Worm (Caenorhabditis elegans): ENCODE measurements around the gene ZK377.15.
A peak's percentile ranks its signal among the peaks of the same experiment; 100 is the strongest.

The ZK377.15 gene

DNA sequence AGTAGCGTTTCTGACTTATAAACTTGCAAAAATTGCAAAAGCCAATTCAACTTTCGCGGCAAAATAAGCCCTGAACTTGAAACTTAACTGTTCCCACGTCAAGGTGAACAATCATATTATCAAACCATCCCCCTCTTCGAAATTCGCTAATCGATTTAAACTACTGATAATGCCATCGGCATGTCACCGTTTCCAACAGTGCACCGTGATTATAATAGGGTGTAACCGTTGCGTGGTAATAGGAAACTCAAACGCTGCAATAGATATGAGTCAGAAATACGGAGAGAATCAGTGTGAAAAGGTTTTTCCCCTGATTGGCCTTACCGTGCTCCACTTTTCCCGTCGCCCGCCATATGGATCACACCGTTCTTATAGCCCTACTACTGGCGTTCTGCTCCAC is 35.2 kb upstream of the ZK377.15 start (continued):
- TF ChIP-seq ceh-44 (GFP tag; IDR thresholded peaks at IDR 0.05) = no peak
- no peak for TF ChIP-seq zfp-2 (tag; optimal IDR thresholded peaks at IDR 0.05)
- no peak for TF ChIP-seq zip-2 (tag; optimal IDR thresholded peaks at IDR 0.05)
- TF ChIP-seq madf-9 (GFP tag; conservative IDR thresholded peaks at IDR 0.05) = no peak
- TF ChIP-seq nhr-25 (tag; optimal IDR thresholded peaks at IDR 0.05; ENCODE audit: borderline replicate concordance, insufficient read depth) = no peak
- no peak for TF ChIP-seq lin-15B (tag; optimal IDR thresholded peaks at IDR 0.05)
- TF ChIP-seq lir-3 (tag; optimal IDR thresholded peaks at IDR 0.05) = no peak
- no peak for TF ChIP-seq nhr-42 (GFP tag; IDR thresholded peaks at IDR 0.05)
- TF ChIP-seq daf-12 (tag; optimal IDR thresholded peaks at IDR 0.05) = no peak
- no peak for TF ChIP-seq zfp-3 (GFP tag; conservative IDR thresholded peaks at IDR 0.05)
- TF ChIP-seq fos-1 (tag; optimal IDR thresholded peaks at IDR 0.05) = no peak
- TF ChIP-seq nhr-6 (tag; optimal IDR thresholded peaks at IDR 0.05) = no peak
- peak; percentile 76 for TF ChIP-seq dmd-6 (GFP tag; IDR thresholded peaks at IDR 0.05)
- no peak for TF ChIP-seq duxl-1 (tag; optimal IDR thresholded peaks at IDR 0.05; ENCODE audit: poor library complexity)
- TF ChIP-seq mxl-2 (GFP tag; conservative IDR thresholded peaks at IDR 0.05) = no peak
- TF ChIP-seq Y48G9A.11 (GFP tag; IDR thresholded peaks at IDR 0.05) = no peak
- peak; percentile 99 for TF ChIP-seq pqm-1 (tag; optimal IDR thresholded peaks at IDR 0.05)
- peak; percentile 71 for TF ChIP-seq nhr-28 (tag; optimal IDR thresholded peaks at IDR 0.05)
- TF ChIP-seq T20F7.1 (GFP tag; optimal IDR thresholded peaks at IDR 0.05) = no peak
- no peak for TF ChIP-seq Y105C5A.15 (GFP tag; IDR thresholded peaks at IDR 0.05)
- TF ChIP-seq T26A8.4 (GFP tag; IDR thresholded peaks at IDR 0.05) = no peak
- no peak for TF ChIP-seq unc-130 (GFP tag; optimal IDR thresholded peaks at IDR 0.05)
- TF ChIP-seq mxl-3 (GFP tag; optimal IDR thresholded peaks at IDR 0.05) = peak; percentile 49
- TF ChIP-seq lin-38 (GFP tag; IDR thresholded peaks at IDR 0.05) = no peak

DNA sequence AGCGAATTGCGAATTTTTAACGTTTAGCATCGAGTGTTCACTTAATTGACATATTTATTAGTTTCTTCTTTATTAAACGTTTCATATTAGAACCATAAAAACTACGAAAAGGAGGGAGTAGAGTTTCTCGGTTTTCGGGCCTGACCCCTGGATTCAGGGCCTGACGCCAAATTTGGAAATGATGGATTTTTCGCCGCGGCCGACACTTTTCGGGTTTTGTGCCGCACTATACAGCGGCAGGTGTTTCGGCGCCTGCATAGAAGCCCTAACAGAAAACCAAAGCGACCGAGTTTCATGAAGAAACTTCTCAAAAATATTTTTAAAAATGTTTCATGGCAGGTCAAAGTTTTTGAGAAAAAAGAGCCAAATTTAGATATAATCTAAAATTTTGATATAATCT is 34.7 kb upstream of the ZK377.15 start:
- no peak for TF ChIP-seq duxl-1 (tag; optimal IDR thresholded peaks at IDR 0.05; ENCODE audit: poor library complexity)
- TF ChIP-seq ces-1 (GFP tag; optimal IDR thresholded peaks at IDR 0.05) = no peak
- peak; percentile 86 for TF ChIP-seq aha-1 (tag)
- TF ChIP-seq madf-5 (GFP tag; IDR thresholded peaks at IDR 0.05) = no peak
- TF ChIP-seq dmd-9 (GFP tag; IDR thresholded peaks at IDR 0.05) = no peak

DNA sequence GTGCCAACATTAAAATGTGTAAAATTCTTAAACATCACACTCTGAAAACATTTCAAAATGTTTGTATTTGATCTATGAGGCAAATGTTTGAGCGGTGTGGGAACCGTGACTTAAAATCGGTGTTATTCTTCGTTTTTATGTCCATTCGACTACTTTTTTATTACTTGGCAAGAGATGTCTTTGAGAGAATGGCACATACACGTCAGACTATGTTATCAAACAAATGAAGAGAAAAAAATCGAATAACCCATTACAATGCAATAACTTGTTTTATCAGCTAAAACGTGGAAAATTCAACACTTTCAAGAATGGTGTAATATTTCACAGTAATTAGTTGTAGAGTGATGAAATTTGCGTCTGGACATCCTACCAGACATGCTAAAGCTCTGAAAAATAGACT is 34.2 kb upstream of the ZK377.15 start:
- peak; percentile 64 for TF ChIP-seq nhr-28 (tag; optimal IDR thresholded peaks at IDR 0.05)
- TF ChIP-seq aly-2 (tag; optimal IDR thresholded peaks at IDR 0.05) = no peak
- TF ChIP-seq php-3 (GFP tag; IDR thresholded peaks at IDR 0.05) = peak; percentile 97
- peak; percentile 59 for TF ChIP-seq dve-1 (tag; optimal IDR thresholded peaks at IDR 0.05; ENCODE audit: insufficient read depth)
- peak; percentile 62 for TF ChIP-seq nhr-77 (tag; optimal IDR thresholded peaks at IDR 0.05)
- no peak for TF ChIP-seq jun-1 (tag; optimal IDR thresholded peaks at IDR 0.05)
- TF ChIP-seq nhr-10 (tag; optimal IDR thresholded peaks at IDR 0.05) = no peak
- peak; percentile 53 for TF ChIP-seq dmd-6 (GFP tag; IDR thresholded peaks at IDR 0.05)
- TF ChIP-seq F10B5.3 (tag; optimal IDR thresholded peaks at IDR 0.05) = no peak
- no peak for TF ChIP-seq snpc-4 (tag; optimal IDR thresholded peaks at IDR 0.05)
- TF ChIP-seq fkh-10 (GFP tag; optimal IDR thresholded peaks at IDR 0.05) = no peak
- TF ChIP-seq hif-1 (tag; optimal IDR thresholded peaks at IDR 0.05) = no peak
- no peak for TF ChIP-seq ztf-11 (tag; optimal IDR thresholded peaks at IDR 0.05)
- peak; percentile 10 for TF ChIP-seq pqm-1 (tag; optimal IDR thresholded peaks at IDR 0.05)
- TF ChIP-seq daf-12 (tag; optimal IDR thresholded peaks at IDR 0.05) = no peak
- no peak for TF ChIP-seq F37D6.2 (tag; optimal IDR thresholded peaks at IDR 0.05)
- no peak for TF ChIP-seq ceh-28 (tag; optimal IDR thresholded peaks at IDR 0.05)
- peak; percentile 15 for TF ChIP-seq hlh-11 (tag; optimal IDR thresholded peaks at IDR 0.05)
- TF ChIP-seq ZK546.5 (tag; optimal IDR thresholded peaks at IDR 0.05) = no peak
- no peak for TF ChIP-seq ceh-44 (GFP tag; IDR thresholded peaks at IDR 0.05)
- TF ChIP-seq zag-1 (tag; optimal IDR thresholded peaks at IDR 0.05) = no peak
- no peak for TF ChIP-seq skn-1 (tag; optimal IDR thresholded peaks at IDR 0.05)
- no peak for TF ChIP-seq daf-8 (GFP tag; IDR thresholded peaks at IDR 0.05)
- TF ChIP-seq daf-16 (GFP tag; optimal IDR thresholded peaks at IDR 0.05) = no peak
- TF ChIP-seq daf-16 (tag; optimal IDR thresholded peaks at IDR 0.05) = peak; percentile 47

Data from whole organism, L4 larva.